Fruit fly (Drosophila melanogaster) whole organism, embryonic: ENCODE measurements around the gene CG46397.

Experiments
- Aef1 ChIP-seq: fragments of 200-800 bp; sonication (Bioruptor generic); IDR thresholded peaks from 3 replicates; pipeline ENCODE4 v1.3.6; 2022; ENCODE audit warnings: missing biosample characterization, missing genetic modification characterization
- Atf6 ChIP-seq: fragments of 200-800 bp; sonication (Bioruptor generic); IDR thresholded peaks from 2 replicates; pipeline ENCODE4 v1.3.6; 2022; ENCODE audit warnings: missing biosample characterization, missing genetic modification characterization
- Bteb2 ChIP-seq: fragments of 200-800 bp; sonication (Bioruptor generic); optimal IDR thresholded peaks from 2 replicates; lab custom pipeline; 2016; ENCODE audit warnings: missing biosample characterization, missing genetic modification characterization
- C15 ChIP-seq: fragments of 200-800 bp; sonication (Bioruptor generic); IDR thresholded peaks from 3 replicates; pipeline ENCODE4 v1.3.6; 2022; ENCODE audit warnings: missing biosample characterization, missing genetic modification characterization
- CG12659 ChIP-seq: fragments of 200-800 bp; sonication (Bioruptor generic); optimal IDR thresholded peaks from 3 replicates; lab custom pipeline; 2017; ENCODE audit warnings: mild to moderate bottlenecking, missing biosample characterization, missing genetic modification reagents, missing genetic modification characterization
- CG12942 ChIP-seq: fragments of 200-800 bp; sonication (Bioruptor generic); optimal IDR thresholded peaks from 3 replicates; lab custom pipeline; 2016; ENCODE audit warnings: missing biosample characterization, missing genetic modification characterization
- CG13424 ChIP-seq: fragments of 200-800 bp; sonication (Bioruptor generic); optimal IDR thresholded peaks from 2 replicates; lab custom pipeline; 2019; ENCODE audit warnings: missing biosample characterization, mild to moderate bottlenecking, missing genetic modification characterization, moderate library complexity
- CG15601 ChIP-seq: fragments of 200-800 bp; sonication (Bioruptor generic); optimal IDR thresholded peaks from 3 replicates; lab custom pipeline; 2019; ENCODE audit warnings: missing biosample characterization, mild to moderate bottlenecking, missing genetic modification characterization, moderate library complexity
- CG17568 ChIP-seq: fragments of 200-800 bp; sonication (Bioruptor generic); optimal IDR thresholded peaks from 2 replicates; lab custom pipeline; 2018; ENCODE audit warnings: missing biosample characterization, mild to moderate bottlenecking, missing genetic modification characterization, moderate library complexity
- CG2120 ChIP-seq: fragments of 200-800 bp; sonication (Bioruptor generic); optimal IDR thresholded peaks from 3 replicates; lab custom pipeline; 2016; ENCODE audit warnings: missing biosample characterization, missing genetic modification characterization
- CG31365 ChIP-seq: fragments of 200-800 bp; sonication (Bioruptor generic); optimal IDR thresholded peaks from 2 replicates; lab custom pipeline; 2018; ENCODE audit warnings: missing biosample characterization, mild to moderate bottlenecking, missing genetic modification characterization
- CG42726 ChIP-seq: fragments of 200-800 bp; sonication (Bioruptor generic); IDR thresholded peaks from 2 replicates; pipeline ENCODE4 v1.3.6; 2022; ENCODE audit warnings: missing biosample characterization, missing genetic modification characterization; ENCODE audit not compliant: partially characterized antibody
- CG4854 ChIP-seq: fragments of 200-800 bp; sonication (Bioruptor generic); optimal IDR thresholded peaks from 2 replicates; lab custom pipeline; 2016; ENCODE audit warnings: missing biosample characterization, missing genetic modification characterization, inconsistent platforms
- CG6254 ChIP-seq: fragments of 200-800 bp; sonication (Bioruptor generic); optimal IDR thresholded peaks from 3 replicates; lab custom pipeline; 2017; ENCODE audit warnings: mild to moderate bottlenecking, missing biosample characterization, missing genetic modification reagents, missing genetic modification characterization
- CG6791 ChIP-seq: fragments of 200-800 bp; sonication (Bioruptor generic); IDR thresholded peaks from 3 replicates; pipeline ENCODE4 v1.3.6; 2022; ENCODE audit warnings: missing biosample characterization, missing genetic modification characterization; ENCODE audit not compliant: partially characterized antibody
- CG7357 ChIP-seq: fragments of 200-800 bp; sonication (Bioruptor generic); IDR thresholded peaks from 3 replicates; pipeline ENCODE4 v1.3.6; 2022; ENCODE audit warnings: missing biosample characterization, missing genetic modification characterization
- CG8388 ChIP-seq: fragments of 200-800 bp; sonication (Bioruptor generic); optimal IDR thresholded peaks from 2 replicates; lab custom pipeline; 2019; ENCODE audit warnings: missing biosample characterization, mild to moderate bottlenecking, missing genetic modification characterization, moderate library complexity
- CG9932 ChIP-seq: fragments of 200-800 bp; sonication (Bioruptor generic); IDR thresholded peaks from 2 replicates; pipeline ENCODE4 v1.3.6; 2022; ENCODE audit warnings: missing biosample characterization, missing genetic modification characterization
- CHES-1-like ChIP-seq: fragments of 200-800 bp; sonication (Bioruptor generic); optimal IDR thresholded peaks from 2 replicates; lab custom pipeline; 2016; ENCODE audit warnings: missing biosample characterization, missing genetic modification characterization
- CTCF ChIP-seq: fragments of 200-800 bp; sonication (Bioruptor generic); optimal IDR thresholded peaks from 2 replicates; lab custom pipeline; 2017; ENCODE audit warnings: missing biosample characterization, mild to moderate bottlenecking, missing genetic modification characterization, moderate library complexity
- Camta ChIP-seq: fragments of 200-800 bp; sonication (Bioruptor generic); optimal IDR thresholded peaks from 2 replicates; lab custom pipeline; 2016; ENCODE audit warnings: missing biosample characterization, missing genetic modification characterization
- GATAe ChIP-seq: fragments of 200-800 bp; sonication (Bioruptor generic); conservative IDR thresholded peaks from 2 replicates; pipeline ENCODE4 v1.3.6; 2022; ENCODE audit warnings: missing biosample characterization, missing genetic modification characterization
- Hand ChIP-seq: fragments of 200-800 bp; sonication (Bioruptor generic); optimal IDR thresholded peaks from 2 replicates; lab custom pipeline; 2017; ENCODE audit warnings: mild to moderate bottlenecking, missing biosample characterization, missing genetic modification reagents, missing genetic modification characterization
- Hr3 ChIP-seq: fragments of 200-800 bp; sonication (Bioruptor generic); optimal IDR thresholded peaks from 3 replicates; lab custom pipeline; 2016; ENCODE audit warnings: missing biosample characterization, missing genetic modification characterization
- Mad ChIP-seq: fragments of 200-800 bp; sonication (Bioruptor generic); optimal IDR thresholded peaks from 2 replicates; lab custom pipeline; 2016; ENCODE audit warnings: missing biosample characterization, missing genetic modification characterization
- NC2α ChIP-seq: fragments of 200-800 bp; sonication (Bioruptor generic); optimal IDR thresholded peaks from 2 replicates; lab custom pipeline; 2016; ENCODE audit warnings: missing biosample characterization, missing genetic modification characterization
- PHDP ChIP-seq: fragments of 200-800 bp; sonication (Bioruptor generic); optimal IDR thresholded peaks from 3 replicates; lab custom pipeline; 2018; ENCODE audit warnings: missing biosample characterization, mild to moderate bottlenecking, missing genetic modification characterization, moderate library complexity
- Scr ChIP-seq: fragments of 200-800 bp; sonication (Bioruptor generic); IDR thresholded peaks from 2 replicates; pipeline ENCODE4 v1.3.6; 2022; ENCODE audit warnings: missing biosample characterization, missing genetic modification characterization; ENCODE audit not compliant: partially characterized antibody
- Spps ChIP-seq: fragments of 200-800 bp; sonication (Bioruptor generic); optimal IDR thresholded peaks from 2 replicates; lab custom pipeline; 2018; ENCODE audit warnings: missing biosample characterization, mild to moderate bottlenecking, missing genetic modification characterization
- Sry-δ ChIP-seq: fragments of 200-800 bp; sonication (Bioruptor generic); optimal IDR thresholded peaks from 2 replicates; lab custom pipeline; 2016; ENCODE audit warnings: missing biosample characterization, missing genetic modification characterization
- Ssrp ChIP-seq: fragments of 200-800 bp; sonication (Bioruptor generic); optimal IDR thresholded peaks from 2 replicates; lab custom pipeline; 2018; ENCODE audit warnings: missing biosample characterization, mild to moderate bottlenecking, missing genetic modification characterization, moderate library complexity
- ac ChIP-seq: fragments of 200-800 bp; sonication (Bioruptor generic); optimal IDR thresholded peaks from 3 replicates; lab custom pipeline; 2017; ENCODE audit warnings: missing biosample characterization, mild to moderate bottlenecking, missing genetic modification characterization
- btn ChIP-seq: fragments of 200-800 bp; sonication (Bioruptor generic); optimal IDR thresholded peaks from 2 replicates; lab custom pipeline; 2016; ENCODE audit warnings: missing biosample characterization, missing genetic modification characterization
- dati ChIP-seq: fragments of 200-800 bp; sonication (Bioruptor generic); IDR thresholded peaks from 2 replicates; pipeline ENCODE4 v1.3.6; 2022; ENCODE audit warnings: missing biosample characterization, missing genetic modification characterization
- dysf ChIP-seq: fragments of 200-800 bp; sonication (Bioruptor generic); IDR thresholded peaks from 3 replicates; pipeline ENCODE4 v1.3.6; 2022; ENCODE audit warnings: missing biosample characterization, missing genetic modification characterization
- esg ChIP-seq: fragments of 200-800 bp; sonication (Bioruptor generic); conservative IDR thresholded peaks from 2 replicates; pipeline ENCODE4 v1.3.6; 2022; ENCODE audit warnings: missing biosample characterization, missing genetic modification characterization
- jigr1 ChIP-seq: fragments of 200-800 bp; sonication (Bioruptor generic); IDR thresholded peaks from 3 replicates; pipeline ENCODE4 v1.3.6; 2022; ENCODE audit warnings: missing biosample characterization, missing genetic modification characterization
- klu ChIP-seq: fragments of 200-800 bp; sonication (Bioruptor generic); IDR thresholded peaks from 2 replicates; pipeline ENCODE4 v1.3.6; 2022; ENCODE audit warnings: missing biosample characterization, missing genetic modification characterization
- lab ChIP-seq: fragments of 200-800 bp; sonication (Bioruptor generic); optimal IDR thresholded peaks from 3 replicates; lab custom pipeline; 2017; ENCODE audit warnings: missing biosample characterization, missing genetic modification characterization, mild to moderate bottlenecking, moderate library complexity, missing genetic modification reagents
- lbe ChIP-seq: fragments of 200-800 bp; sonication (Bioruptor generic); optimal IDR thresholded peaks from 2 replicates; lab custom pipeline; 2016; ENCODE audit warnings: missing biosample characterization, mild to moderate bottlenecking, missing genetic modification characterization
- mirr ChIP-seq: fragments of 200-800 bp; sonication (Bioruptor generic); optimal IDR thresholded peaks from 3 replicates; lab custom pipeline; 2018; ENCODE audit warnings: missing biosample characterization, mild to moderate bottlenecking, missing genetic modification characterization
- nerfin-2 ChIP-seq: fragments of 200-800 bp; sonication (Bioruptor generic); IDR thresholded peaks from 2 replicates; pipeline ENCODE4 v1.3.6; 2022; ENCODE audit warnings: missing biosample characterization, missing genetic modification characterization; ENCODE audit not compliant: partially characterized antibody
- onecut ChIP-seq: fragments of 200-800 bp; sonication (Bioruptor generic); IDR thresholded peaks from 2 replicates; pipeline ENCODE4 v1.3.6; 2022; ENCODE audit warnings: missing biosample characterization, missing genetic modification characterization
- pan ChIP-seq, 4 experiments: fragments of >200 bp in 3 of 4; fragments of 200-800 bp in 1 of 4; sonication (Bioruptor generic) in 1 of 4; optimal IDR thresholded peaks in 3 of 4; IDR thresholded peaks in 1 of 4; 2 replicates each; pipeline versions ENCODE4 v1.3.6 to Lab custom; 2017 to 2022; ENCODE audit warnings: missing biosample characterization in 2 of 4, missing genetic modification characterization in 2 of 4, mixed read lengths in 1 of 4
- ranshi ChIP-seq: fragments of 200-800 bp; sonication (Bioruptor generic); IDR thresholded peaks from 2 replicates; pipeline ENCODE4 v1.3.6; 2022; ENCODE audit warnings: missing biosample characterization, missing genetic modification characterization
- ro ChIP-seq: fragments of 200-800 bp; sonication (Bioruptor generic); IDR thresholded peaks from 2 replicates; pipeline ENCODE4 v1.3.6; 2022; ENCODE audit warnings: missing biosample characterization, missing genetic modification characterization
- row ChIP-seq: fragments of 200-800 bp; sonication (Bioruptor generic); IDR thresholded peaks from 3 replicates; pipeline ENCODE4 v1.3.6; 2022; ENCODE audit warnings: missing biosample characterization, missing genetic modification characterization
- scrt ChIP-seq: fragments of 200-800 bp; sonication (Bioruptor generic); optimal IDR thresholded peaks from 2 replicates; lab custom pipeline; 2018; ENCODE audit warnings: missing biosample characterization, mild to moderate bottlenecking, missing genetic modification characterization, moderate library complexity
- sug ChIP-seq: fragments of 200-800 bp; optimal IDR thresholded peaks from 2 replicates; lab custom pipeline; 2019; ENCODE audit warnings: missing biosample characterization, mild to moderate bottlenecking, missing genetic modification characterization, moderate library complexity
- trh ChIP-seq: fragments of 200-800 bp; sonication (Bioruptor generic); optimal IDR thresholded peaks from 2 replicates; lab custom pipeline; 2016; ENCODE audit warnings: missing biosample characterization, missing genetic modification characterization

Gene CG46397

DNA sequence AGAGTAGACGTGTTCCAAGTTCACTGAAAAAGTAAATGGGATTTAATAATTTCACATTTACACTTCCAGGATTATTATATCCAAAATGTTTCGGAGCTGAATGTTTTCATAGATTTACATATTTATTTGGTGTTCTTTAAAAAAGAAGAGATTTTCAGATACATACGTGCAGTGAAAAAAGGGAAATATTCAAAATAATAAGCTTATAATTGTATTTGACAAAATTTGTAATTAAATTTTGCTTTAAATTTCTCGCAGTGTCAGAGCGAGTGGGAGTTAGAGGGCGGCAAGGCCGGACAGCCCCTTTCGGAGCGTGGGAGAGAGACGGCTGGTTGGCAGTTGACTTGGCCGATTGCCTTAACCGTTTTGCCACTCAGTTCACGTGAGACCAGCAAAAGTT, 10.1 kb upstream of the CG46397 start, which contains the start of gene Tsp29Fb (continued):
- TF ChIP-seq CG6791 (GFP tag; lab: Robert Waterston, UW) (no peak), CG15601 (peak; percentile 17), NC2α (no peak), row (GFP tag; lab: Robert Waterston, UW) (peak; percentile 92), Aef1 (GFP tag; lab: Robert Waterston, UW) (peak; percentile 54), CG42726 (GFP tag; lab: Robert Waterston, UW) (no peak), Camta (GFP tag; lab: Kevin White, UChicago) (no peak), CG31365 (tag; lab: Kevin White, UChicago) (no peak), CG12659 (GFP tag; lab: Kevin White, UChicago) (peak; percentile 86), PHDP (tag; lab: Kevin White, UChicago) (peak; percentile 79), scrt (peak; percentile 76), lbe (GFP tag; lab: Kevin White, UChicago) (peak; percentile 40), jigr1 (GFP tag; lab: Robert Waterston, UW) (0 out of 3 replicates have a peak, but pooled peaks have one; percentile 11), CG2120 (GFP tag; lab: Kevin White, UChicago) (peak; percentile 91), CG9932 (GFP tag; lab: Robert Waterston, UW) (peak; percentile 72), trh (peak; percentile 53), ranshi (peak; percentile 64; the same call in 1 of the 2 replicates), Atf6 (peak; percentile 86), Ssrp (peak; percentile 67), esg (GFP tag; lab: Robert Waterston, UW) (peak; percentile 70), Spps (no peak), CG12942 (GFP tag; lab: Kevin White, UChicago) (peak; percentile 35), Scr (no peak), Mad (GFP tag; lab: Kevin White, UChicago) (peak; percentile 16), CG17568 (GFP tag; lab: Kevin White, UChicago) (peak; percentile 38), dati (GFP tag; lab: Robert Waterston, UW) (no peak), lab (GFP tag; lab: Kevin White, UChicago) (peak; percentile 90), Sry-δ (peak; percentile 7), btn (GFP tag; lab: Kevin White, UChicago) (no peak), CG6254 (GFP tag; lab: Kevin White, UChicago) (no peak), sug (tag; lab: Kevin White, UChicago) (peak; percentile 82), CG7357 (GFP tag; lab: Robert Waterston, UW) (peak; percentile 67; the same call in 2 of the 3 replicates), CHES-1-like (GFP tag; lab: Kevin White, UChicago) (peak; percentile 54), CG8388 (GFP tag; lab: Kevin White, UChicago) (peak; percentile 65), dysf (GFP tag; lab: Robert Waterston, UW) (peak; percentile 81; the same call in 2 of the 3 replicates), Hr3 (peak; percentile 61), onecut (GFP tag; lab: Robert Waterston, UW) (peak; percentile 31), GATAe (GFP tag; lab: Robert Waterston, UW) (peak; percentile 63; the same call in 1 of the 2 replicates), ro (no peak), Bteb2 (peak; percentile 58), mirr (GFP tag; lab: Kevin White, UChicago) (no peak), klu (peak; percentile 52; the same call in 1 of the 2 replicates), CTCF (GFP tag; lab: Kevin White, UChicago) (no peak), nerfin-2 (GFP tag; lab: Robert Waterston, UW) (no peak), Hand (GFP tag; lab: Kevin White, UChicago) (peak; percentile 75), CG13424 (peak; percentile 87), C15 (GFP tag; lab: Robert Waterston, UW) (0 out of 3 replicates have a peak, but pooled peaks have one; percentile 50), pan (optimal IDR thresholded peaks at IDR 0.05; lab: Kevin White, UChicago) (no peak), pan (GFP tag; optimal IDR thresholded peaks at IDR 0.05 in 1 of 2, IDR thresholded peaks at IDR 0.05 in 1 of 2) (peak in 1 of 2 experiments; percentile 66), CG4854 (GFP tag; lab: Kevin White, UChicago) (no peak), ac (no peak)
